Worm (Caenorhabditis elegans): Measurements from ENCODE around the gene nlp-22.

- no peak for TF ChIP-seq lin-13 (tag; optimal IDR thresholded peaks at IDR 0.05)
- TF ChIP-seq lsy-2 (tag; optimal IDR thresholded peaks at IDR 0.05) = no peak
- TF ChIP-seq elt-3 (tag; optimal IDR thresholded peaks at IDR 0.05) = no peak
- TF ChIP-seq unc-39 (tag; optimal IDR thresholded peaks at IDR 0.05) = no peak
These were observed 24.4 kb downstream of the nlp-22 start for ce11 chrX:2317480-2317879.

Data from whole organism, mixed stage, embryonic.